Worm (Caenorhabditis elegans): Measurements from ENCODE around the gene mig-15.
A peak's percentile ranks its signal among the peaks of the same experiment; 100 is the strongest.

mig-15 gene

ce11 chrX:10443836-10444235 lies 15.4 kb upstream of the mig-15 start, which contains the start of gene C39B10.3:
Gene C39B10.3 (plus strand): TSS chrX:10444136.
- TF ChIP-seq unc-55 (GFP tag; optimal IDR thresholded peaks at IDR 0.05) (no peak), sox-2 (GFP tag; IDR thresholded peaks at IDR 0.05) (no peak), tbx-2 (tag; optimal IDR thresholded peaks at IDR 0.05) (no peak)

DNA sequence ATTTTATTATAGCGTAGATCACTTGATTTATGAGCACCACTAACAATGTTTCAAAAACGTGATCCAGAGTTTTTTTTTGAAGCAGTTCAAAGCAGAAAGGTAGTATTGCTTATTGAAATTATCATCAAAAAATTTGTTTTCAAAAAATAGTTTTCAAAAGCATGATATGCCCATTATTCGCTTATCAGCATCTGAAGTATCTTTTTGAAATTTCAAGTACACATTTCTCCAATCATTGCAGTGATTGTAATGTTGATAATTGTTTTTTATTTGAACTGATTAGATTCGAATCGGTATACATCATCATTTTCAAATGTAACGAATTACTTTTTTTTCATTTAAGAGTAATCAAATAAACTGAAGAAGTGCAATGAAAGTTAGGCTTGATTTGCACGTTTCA lies 12.3 kb upstream of the mig-15 start:
- TF ChIP-seq ama-1 (optimal IDR thresholded peaks at IDR 0.05): no peak
- TF ChIP-seq ets-4 (tag; optimal IDR thresholded peaks at IDR 0.05): no peak
- no peak for TF ChIP-seq nhr-11 (tag; optimal IDR thresholded peaks at IDR 0.05)
- TF ChIP-seq nfya-1 (tag; optimal IDR thresholded peaks at IDR 0.05): no peak
- no peak for TF ChIP-seq lim-6 (tag; optimal IDR thresholded peaks at IDR 0.05)
- TF ChIP-seq dmd-4 (tag; optimal IDR thresholded peaks at IDR 0.05; ENCODE audit: borderline replicate concordance): no peak
- TF ChIP-seq nhr-232 (tag; optimal IDR thresholded peaks at IDR 0.05): no peak
- TF ChIP-seq K09A11.1 (tag; optimal IDR thresholded peaks at IDR 0.05; ENCODE audit: insufficient read depth): no peak
- TF ChIP-seq unc-55 (GFP tag; optimal IDR thresholded peaks at IDR 0.05): no peak
- no peak for TF ChIP-seq eyg-1 (tag; optimal IDR thresholded peaks at IDR 0.05)
- no peak for TF ChIP-seq ceh-2 (tag; optimal IDR thresholded peaks at IDR 0.05)
- TF ChIP-seq sox-2 (GFP tag; IDR thresholded peaks at IDR 0.05): no peak
- no peak for TF ChIP-seq F13H6.1 (tag; optimal IDR thresholded peaks at IDR 0.05)
- TF ChIP-seq unc-42 (tag; optimal IDR thresholded peaks at IDR 0.05): no peak
- TF ChIP-seq elt-4 (tag; optimal IDR thresholded peaks at IDR 0.05): no peak

DNA sequence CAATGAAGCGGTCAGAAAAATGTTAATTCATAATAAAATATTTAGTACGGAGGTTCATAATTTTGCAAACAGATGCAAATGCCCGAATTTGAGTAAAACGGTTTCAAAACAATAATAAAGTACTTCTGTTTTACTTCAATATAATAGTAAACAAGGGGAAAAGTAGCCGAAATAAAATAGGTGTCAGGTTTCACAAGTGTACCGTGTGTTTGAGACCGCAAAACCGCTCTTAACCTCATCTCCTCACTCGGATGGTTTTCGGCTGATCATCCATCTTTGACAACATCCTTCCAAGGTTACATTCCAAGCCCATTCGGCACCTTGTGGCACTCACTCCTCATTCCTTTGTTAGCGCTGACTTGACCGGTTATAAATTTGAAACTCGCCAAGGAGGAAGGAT lies 9.0 kb upstream of the mig-15 start:
- peak; percentile 93 for TF ChIP-seq ceh-34 (tag; optimal IDR thresholded peaks at IDR 0.05)
- TF ChIP-seq ceh-18 (tag; optimal IDR thresholded peaks at IDR 0.05): no peak

DNA sequence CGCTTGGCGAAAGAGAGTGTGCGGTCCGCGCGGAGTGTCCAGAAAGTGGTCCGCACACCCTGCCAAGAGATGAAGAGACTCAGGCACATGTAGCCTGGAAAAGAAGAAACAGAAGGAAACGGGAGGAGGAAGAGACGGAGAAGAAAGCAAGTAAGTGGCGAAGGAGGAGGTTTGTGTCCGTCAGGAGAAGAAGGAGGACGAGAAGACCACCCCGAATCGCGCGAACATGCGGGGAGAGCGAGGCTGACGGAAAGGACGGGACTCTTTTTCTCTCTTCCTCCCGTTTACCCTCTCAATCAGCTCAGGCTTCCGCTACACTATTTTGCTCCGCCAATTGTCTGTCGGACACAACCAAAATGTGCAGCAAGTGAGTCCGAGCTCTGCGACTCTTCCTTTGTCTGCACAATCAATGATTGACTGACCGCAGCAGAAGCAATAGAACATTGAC lies 7.1 kb upstream of the mig-15 start:
- TF ChIP-seq ceh-34 (tag; optimal IDR thresholded peaks at IDR 0.05): peak; percentile 89
- peak; percentile 35 for TF ChIP-seq sox-4 (tag; optimal IDR thresholded peaks at IDR 0.05)
- TF ChIP-seq nhr-11 (tag; optimal IDR thresholded peaks at IDR 0.05): no peak
- TF ChIP-seq pag-3 (tag; optimal IDR thresholded peaks at IDR 0.05; ENCODE audit: borderline replicate concordance): peak; percentile 57
- no peak for TF ChIP-seq hlh-15 (tag; optimal IDR thresholded peaks at IDR 0.05)
- peak; percentile 33 for TF ChIP-seq fax-1 (tag; optimal IDR thresholded peaks at IDR 0.05)
- TF ChIP-seq eyg-1 (tag; optimal IDR thresholded peaks at IDR 0.05): peak; percentile 15
- TF ChIP-seq ceh-2 (tag; optimal IDR thresholded peaks at IDR 0.05): peak; percentile 16
- no peak for TF ChIP-seq unc-3 (GFP tag; conservative IDR thresholded peaks at IDR 0.05)
- TF ChIP-seq unc-3 (tag; optimal IDR thresholded peaks at IDR 0.05): no peak
- TF ChIP-seq syd-9 (tag; optimal IDR thresholded peaks at IDR 0.05): peak; percentile 92
- TF ChIP-seq mec-3 (tag; optimal IDR thresholded peaks at IDR 0.05; ENCODE audit: borderline replicate concordance): no peak
- peak; percentile 55 for TF ChIP-seq ceh-19 (GFP tag; optimal IDR thresholded peaks at IDR 0.05)
- peak; percentile 70 for TF ChIP-seq ceh-22 (tag; optimal IDR thresholded peaks at IDR 0.05)
- peak; percentile 53 for TF ChIP-seq ets-4 (tag; optimal IDR thresholded peaks at IDR 0.05)
- TF ChIP-seq hlh-6 (tag; optimal IDR thresholded peaks at IDR 0.05): peak; percentile 13
- TF ChIP-seq sox-2 (GFP tag; IDR thresholded peaks at IDR 0.05): 0 out of 2 replicates have a peak, but pooled peaks have one; percentile 30
- TF ChIP-seq zip-5 (tag; optimal IDR thresholded peaks at IDR 0.05): no peak
- peak; percentile 24 for TF ChIP-seq ztf-16 (tag; optimal IDR thresholded peaks at IDR 0.05)
- TF ChIP-seq lin-11 (tag; optimal IDR thresholded peaks at IDR 0.05): no peak
- peak; percentile 86 for TF ChIP-seq fkh-10 (GFP tag; optimal IDR thresholded peaks at IDR 0.05)
- no peak for TF ChIP-seq ceh-6 (GFP tag; optimal IDR thresholded peaks at IDR 0.05)
- TF ChIP-seq C08G9.2 (tag; optimal IDR thresholded peaks at IDR 0.05): peak; percentile 69
- TF ChIP-seq che-1 (tag; optimal IDR thresholded peaks at IDR 0.05): no peak
- TF ChIP-seq hlh-8 (tag; optimal IDR thresholded peaks at IDR 0.05): peak; percentile 53
- TF ChIP-seq ahr-1 (tag; optimal IDR thresholded peaks at IDR 0.05): peak; percentile 5
- no peak for TF ChIP-seq pha-4 (tag; optimal IDR thresholded peaks at IDR 0.05)
- peak; percentile 51 for TF ChIP-seq fkh-6 (tag; optimal IDR thresholded peaks at IDR 0.05)
- peak; percentile 76 for TF ChIP-seq ceh-14 (tag; optimal IDR thresholded peaks at IDR 0.05)
- TF ChIP-seq pqm-1 (tag; optimal IDR thresholded peaks at IDR 0.05): no peak
- TF ChIP-seq Y22D7AL.16 (tag; optimal IDR thresholded peaks at IDR 0.05): no peak
- TF ChIP-seq madf-2 (tag; optimal IDR thresholded peaks at IDR 0.05): peak; percentile 61
- no peak for TF ChIP-seq pat-9 (tag; optimal IDR thresholded peaks at IDR 0.05)
- TF ChIP-seq hlh-13 (GFP tag; optimal IDR thresholded peaks at IDR 0.05): no peak
- peak; percentile 82 for TF ChIP-seq ceh-18 (tag; optimal IDR thresholded peaks at IDR 0.05)
- TF ChIP-seq lim-6 (tag; optimal IDR thresholded peaks at IDR 0.05): no peak
- peak; percentile 56 for TF ChIP-seq unc-55 (GFP tag; optimal IDR thresholded peaks at IDR 0.05)
- no peak for TF ChIP-seq ceh-24 (tag; optimal IDR thresholded peaks at IDR 0.05)
